Worm (Caenorhabditis elegans) whole organism, mixed stage, embryonic: ENCODE results near the gene F41E7.9.
A peak's percentile ranks its signal among the peaks of the same experiment; 100 is the strongest.

Experiments used
- M03D4.4 ChIP-seq: sonication (generic microtip); optimal IDR thresholded peaks from 2 replicates; lab custom pipeline; 2017; ENCODE audit warnings: mild to moderate bottlenecking, missing genetic modification characterization, missing compliant biosample characterization
- bed-3 ChIP-seq: fragments of 200-800 bp; sonication (Bioruptor generic); optimal IDR thresholded peaks from 3 replicates; lab custom pipeline; 2018; ENCODE audit warnings: mild to moderate bottlenecking, missing genetic modification characterization, moderate library complexity, missing compliant biosample characterization
- blmp-1 ChIP-seq: fragments of 150-350 bp; optimal IDR thresholded peaks from 2 replicates; lab custom pipeline; 2014; ENCODE audit warnings: missing biosample characterization, missing genetic modification characterization
- ceh-39 ChIP-seq: fragments of 150-350 bp; optimal IDR thresholded peaks from 2 replicates; lab custom pipeline; 2014; ENCODE audit warnings: missing biosample characterization, missing genetic modification characterization
- ceh-43 ChIP-seq: fragments of 200-800 bp; sonication (Bioruptor generic); optimal IDR thresholded peaks from 2 replicates; lab custom pipeline; 2018; ENCODE audit warnings: mild to moderate bottlenecking, missing genetic modification characterization, moderate library complexity, missing compliant biosample characterization
- ceh-83 ChIP-seq: fragments of 200-800 bp; sonication (Bioruptor generic); optimal IDR thresholded peaks from 2 replicates; lab custom pipeline; 2018; ENCODE audit warnings: mild to moderate bottlenecking, missing genetic modification characterization, missing compliant biosample characterization
- ces-1 ChIP-seq: fragments of 150-350 bp; optimal IDR thresholded peaks from 2 replicates; lab custom pipeline; 2014; ENCODE audit warnings: missing biosample characterization, missing genetic modification reagents, missing genetic modification characterization
- cnd-1 ChIP-seq: fragments of 200-800 bp; sonication (Bioruptor generic); optimal IDR thresholded peaks from 2 replicates; lab custom pipeline; 2018; ENCODE audit warnings: mild to moderate bottlenecking, missing genetic modification characterization, missing compliant biosample characterization
- drap-1 ChIP-seq: fragments of 200-800 bp; sonication (Bioruptor generic); optimal IDR thresholded peaks from 3 replicates; lab custom pipeline; 2018; ENCODE audit warnings: mild to moderate bottlenecking, missing genetic modification characterization, missing compliant biosample characterization
- elt-1 ChIP-seq: sonication (generic microtip); optimal IDR thresholded peaks from 2 replicates; lab custom pipeline; 2017; ENCODE audit warnings: missing genetic modification characterization, mild to moderate bottlenecking, missing compliant biosample characterization, antibody characterized with exemption, moderate library complexity, borderline replicate concordance; ENCODE audit not compliant: insufficient read depth
- elt-3 ChIP-seq: fragments of 150-350 bp; optimal IDR thresholded peaks from 2 replicates; lab custom pipeline; 2014; ENCODE audit warnings: missing biosample characterization, missing genetic modification characterization
- flh-1 ChIP-seq: fragments of 200-800 bp; sonication (Bioruptor generic); optimal IDR thresholded peaks from 2 replicates; lab custom pipeline; 2018; ENCODE audit warnings: mild to moderate bottlenecking, missing genetic modification characterization, moderate library complexity, missing compliant biosample characterization
- ham-2 ChIP-seq: fragments of 200-800 bp; sonication (Bioruptor generic); optimal IDR thresholded peaks from 2 replicates; lab custom pipeline; 2018; ENCODE audit warnings: mild to moderate bottlenecking, missing genetic modification characterization, missing compliant biosample characterization
- hlh-1 ChIP-seq: fragments of 150-350 bp; optimal IDR thresholded peaks from 2 replicates; lab custom pipeline; 2014; ENCODE audit warnings: missing biosample characterization, missing genetic modification reagents, missing genetic modification characterization
- lin-32 ChIP-seq: fragments of 200-800 bp; sonication (Bioruptor generic); optimal IDR thresholded peaks from 2 replicates; lab custom pipeline; 2018; ENCODE audit warnings: mild to moderate bottlenecking, missing genetic modification characterization, missing compliant biosample characterization
- mab-5 ChIP-seq: fragments of 150-350 bp; optimal IDR thresholded peaks from 2 replicates; lab custom pipeline; 2014; ENCODE audit warnings: missing biosample characterization, missing genetic modification characterization
- mep-1 ChIP-seq: fragments of 150-350 bp; optimal IDR thresholded peaks from 2 replicates; lab custom pipeline; 2017; ENCODE audit warnings: missing biosample characterization, missing genetic modification reagents, missing genetic modification characterization, inconsistent platforms
- mls-2 ChIP-seq: sonication (generic microtip); optimal IDR thresholded peaks from 2 replicates; lab custom pipeline; 2016; ENCODE audit warnings: mild to moderate bottlenecking, missing genetic modification characterization, moderate library complexity, missing compliant biosample characterization
- nhr-12 ChIP-seq: fragments of 150-350 bp; optimal IDR thresholded peaks from 2 replicates; lab custom pipeline; 2014; ENCODE audit warnings: missing biosample characterization, missing genetic modification characterization
- nhr-237 ChIP-seq: fragments of 150-350 bp; optimal IDR thresholded peaks from 2 replicates; lab custom pipeline; 2014; ENCODE audit warnings: missing biosample characterization, missing genetic modification characterization
- nhr-28 ChIP-seq: fragments of 150-350 bp; optimal IDR thresholded peaks from 2 replicates; lab custom pipeline; 2014; ENCODE audit warnings: missing biosample characterization, missing genetic modification characterization
- nhr-76 ChIP-seq: sonication (generic microtip); optimal IDR thresholded peaks from 2 replicates; lab custom pipeline; 2017; ENCODE audit warnings: missing biosample characterization, missing genetic modification characterization
- pha-4 ChIP-seq: fragments of 150-350 bp; optimal IDR thresholded peaks from 2 replicates; lab custom pipeline; 2018; ENCODE audit warnings: missing biosample characterization, missing genetic modification reagents, missing genetic modification characterization
- snpc-4 ChIP-seq: fragments of 150-350 bp; optimal IDR thresholded peaks from 2 replicates; lab custom pipeline; 2014; ENCODE audit warnings: missing biosample characterization, missing genetic modification characterization
- sptf-1 ChIP-seq: sonication (generic microtip); optimal IDR thresholded peaks from 2 replicates; lab custom pipeline; 2017; ENCODE audit warnings: mild to moderate bottlenecking, missing genetic modification characterization, moderate library complexity, missing compliant biosample characterization
- tbx-8 ChIP-seq: fragments of 200-800 bp; sonication (Bioruptor generic); optimal IDR thresholded peaks from 2 replicates; lab custom pipeline; 2018; ENCODE audit warnings: mild to moderate bottlenecking, missing genetic modification characterization, moderate library complexity, missing compliant biosample characterization
- unc-39 ChIP-seq: fragments of 150-350 bp; optimal IDR thresholded peaks from 2 replicates; lab custom pipeline; 2014; ENCODE audit warnings: missing biosample characterization, missing genetic modification characterization
- unc-62 ChIP-seq: fragments of 150-350 bp; optimal IDR thresholded peaks from 2 replicates; lab custom pipeline; 2014; ENCODE audit warnings: missing biosample characterization, missing genetic modification reagents, missing genetic modification characterization
- zip-8 ChIP-seq: fragments of 150-350 bp; optimal IDR thresholded peaks from 2 replicates; lab custom pipeline; 2014; ENCODE audit warnings: missing biosample characterization, missing genetic modification characterization
- ztf-11 ChIP-seq: fragments of 150-350 bp; optimal IDR thresholded peaks from 2 replicates; lab custom pipeline; 2014; ENCODE audit warnings: missing biosample characterization, missing genetic modification characterization

F41E7.9 gene

ce11 chrX:10340044-10340443, 24.2 kb upstream of the F41E7.9 start:
- no peak for TF ChIP-seq tbx-8 (GFP tag; lab: Kevin White, UChicago)
- no peak for TF ChIP-seq unc-62 (GFP tag; lab: Kevin White, UChicago)
- no peak for TF ChIP-seq hlh-1 (tag; lab: Kevin White, UChicago)
- no peak for TF ChIP-seq zip-8
- TF ChIP-seq elt-3 = no peak
- no peak for TF ChIP-seq bed-3
- no peak for TF ChIP-seq nhr-237 (tag; lab: Kevin White, UChicago)
- TF ChIP-seq ztf-11 = no peak
- TF ChIP-seq ceh-43 (GFP tag; lab: Kevin White, UChicago) = no peak
- no peak for TF ChIP-seq ceh-39
- no peak for TF ChIP-seq cnd-1
- no peak for TF ChIP-seq nhr-76
- TF ChIP-seq unc-39 (tag; lab: Kevin White, UChicago) = no peak
- no peak for TF ChIP-seq ceh-83 (GFP tag; lab: Kevin White, UChicago)

ce11 chrX:10338761-10339160, 23.0 kb upstream of the F41E7.9 start:
- TF ChIP-seq ceh-83 (GFP tag; lab: Kevin White, UChicago) (no peak), drap-1 (GFP tag; lab: Kevin White, UChicago) (no peak), ceh-43 (GFP tag; lab: Kevin White, UChicago) (no peak), mls-2 (tag; lab: Kevin White, UChicago) (no peak), cnd-1 (no peak), ztf-11 (no peak), lin-32 (GFP tag; lab: Kevin White, UChicago) (no peak), ham-2 (GFP tag; lab: Kevin White, UChicago) (no peak), hlh-1 (tag; lab: Kevin White, UChicago) (no peak), flh-1 (no peak), ceh-39 (no peak), pha-4 (tag; lab: Kevin White, UChicago) (no peak), zip-8 (no peak), ces-1 (GFP tag; lab: Kevin White, UChicago) (no peak), sptf-1 (tag; lab: Kevin White, UChicago) (no peak), snpc-4 (tag; lab: Kevin White, UChicago) (no peak)
- TF ChIP-seq, all 35 proteins: peak for 0

ce11 chrX:10338100-10338499, 22.3 kb upstream of the F41E7.9 start, which contains the start of gene cut-5:
TSS of gene cut-5 (minus strand) at chrX:10338200.
- TF ChIP-seq hlh-1 (tag; lab: Kevin White, UChicago) = no peak
- TF ChIP-seq zip-8 = no peak
- TF ChIP-seq flh-1 = no peak
- no peak for TF ChIP-seq ceh-43 (GFP tag; lab: Kevin White, UChicago)
- no peak for TF ChIP-seq unc-39 (tag; lab: Kevin White, UChicago)
- TF ChIP-seq ces-1 (GFP tag; lab: Kevin White, UChicago) = no peak
- TF ChIP-seq unc-62 (GFP tag; lab: Kevin White, UChicago) = no peak
- TF ChIP-seq elt-3 = no peak
- no peak for TF ChIP-seq ham-2 (GFP tag; lab: Kevin White, UChicago)
- TF ChIP-seq sptf-1 (tag; lab: Kevin White, UChicago) = no peak
- no peak for TF ChIP-seq M03D4.4 (tag; lab: Kevin White, UChicago)
- TF ChIP-seq elt-1 (tag; lab: Kevin White, UChicago) = no peak
- no peak for TF ChIP-seq mab-5 (tag; lab: Kevin White, UChicago)
- TF ChIP-seq mep-1 (tag; lab: Kevin White, UChicago) = no peak
- TF ChIP-seq, all 35 proteins: peak for 0

ce11 chrX:10336592-10336991, 20.8 kb upstream of the F41E7.9 start:
- TF ChIP-seq sptf-1 (tag; lab: Kevin White, UChicago) (peak; percentile 62), mep-1 (tag; lab: Kevin White, UChicago) (no peak)

- TF ChIP-seq flh-1 = no peak
- TF ChIP-seq bed-3 = no peak
- TF ChIP-seq nhr-12 (tag; lab: Kevin White, UChicago) = no peak
- no peak for TF ChIP-seq blmp-1 (tag; lab: Kevin White, UChicago)
- no peak for TF ChIP-seq nhr-237 (tag; lab: Kevin White, UChicago)
- TF ChIP-seq pha-4 (tag; lab: Kevin White, UChicago) = no peak
- TF ChIP-seq nhr-28 (tag; lab: Kevin White, UChicago) = no peak
These were observed 20.3 kb upstream of the F41E7.9 start, which contains the start of gene idpa-3 for ce11 chrX:10336138-10336537. TSS of gene idpa-3 (plus strand) at chrX:10336438.
